Fruit fly (Drosophila melanogaster): ENCODE measurements around the gene Mnr.

The Mnr gene

dm6 chrX:21306485-21307142 is 25.6 kb upstream of the Mnr start, which contains the start of gene Abca3 (continued):
- TF ChIP-seq jing (GFP tag; optimal IDR thresholded peaks at IDR 0.05) (no peak), CG9797 (GFP tag; optimal IDR thresholded peaks at IDR 0.05) (no peak), CG14050 (GFP tag; IDR thresholded peaks at IDR 0.05) (peak; percentile 49; the same call in 1 of the 3 replicates), CG42726 (GFP tag; IDR thresholded peaks at IDR 0.05; ENCODE audit: partially characterized antibody) (no peak), dmrt99B (tag; optimal IDR thresholded peaks at IDR 0.05) (no peak), gcm2 (GFP tag; optimal IDR thresholded peaks at IDR 0.05) (no peak), CG4404 (GFP tag; IDR thresholded peaks at IDR 0.05) (peak; percentile 41; the same call in 1 of the 2 replicates), CG4617 (GFP tag; optimal IDR thresholded peaks at IDR 0.05; ENCODE audit: borderline replicate concordance) (peak; percentile 12), gt (GFP tag; IDR thresholded peaks at IDR 0.05) (no peak), CG8290 (GFP tag; optimal IDR thresholded peaks at IDR 0.05) (peak; percentile 45), CG8290 (tag; optimal IDR thresholded peaks at IDR 0.05) (peak in 1 of 2 experiments; percentile 29), CG2120 (GFP tag; optimal IDR thresholded peaks at IDR 0.05) (peak; percentile 83), peb (GFP tag; IDR thresholded peaks at IDR 0.05) (no peak), bigmax (GFP tag; optimal IDR thresholded peaks at IDR 0.05) (no peak), wdn (GFP tag; IDR thresholded peaks at IDR 0.05) (peak; percentile 54), CG31224 (GFP tag; IDR thresholded peaks at IDR 0.05) (0 out of 2 replicates have a peak, but pooled peaks have one; percentile 12), ap (GFP tag; IDR thresholded peaks at IDR 0.05) (no peak), bab2 (GFP tag; optimal IDR thresholded peaks at IDR 0.05) (peak; percentile 2), CG43689 (GFP tag; IDR thresholded peaks at IDR 0.05) (no peak), CG12071 (GFP tag; optimal IDR thresholded peaks at IDR 0.05) (peak; percentile 42), CG3163 (GFP tag; optimal IDR thresholded peaks at IDR 0.05) (peak; percentile 87), CG6765 (GFP tag; optimal IDR thresholded peaks at IDR 0.05) (peak; percentile 50), Taf1 (GFP tag; IDR thresholded peaks at IDR 0.05) (0 out of 2 replicates have a peak, but pooled peaks have one; percentile 19), Bgb (GFP tag; IDR thresholded peaks at IDR 0.05; ENCODE audit: partially characterized antibody) (no peak), ara (GFP tag; IDR thresholded peaks at IDR 0.05) (no peak; the same call in 1 of the 2 replicates), prd (optimal IDR thresholded peaks at IDR 0.05) (no peak), prd (GFP tag; IDR thresholded peaks at IDR 0.05) (peak; percentile 70; the same call in 2 of the 3 replicates), CG10321 (GFP tag; IDR thresholded peaks at IDR 0.05) (no peak), zfh2 (GFP tag; optimal IDR thresholded peaks at IDR 0.05) (peak; percentile 60), ems (GFP tag; optimal IDR thresholded peaks at IDR 0.05) (peak; percentile 32), so (GFP tag; IDR thresholded peaks at IDR 0.05) (no peak), fd64A (GFP tag; optimal IDR thresholded peaks at IDR 0.05) (no peak), mld (GFP tag; IDR thresholded peaks at IDR 0.05; ENCODE audit: partially characterized antibody) (no peak), vfl (GFP tag; optimal IDR thresholded peaks at IDR 0.05) (peak; percentile 53), ind (GFP tag; optimal IDR thresholded peaks at IDR 0.05) (peak; percentile 59), Eip74EF (GFP tag; optimal IDR thresholded peaks at IDR 0.05) (peak in 1 of 2 experiments; percentile 17), Atf6 (GFP tag; IDR thresholded peaks at IDR 0.05) (peak; percentile 75; the same call in 1 of the 2 replicates), Stat92E (GFP tag; optimal IDR thresholded peaks at IDR 0.05) (peak in 1 of 3 experiments; percentile 24), bowl (GFP tag; IDR thresholded peaks at IDR 0.05) (no peak), CG10565 (GFP tag; optimal IDR thresholded peaks at IDR 0.05) (no peak), CG1602 (GFP tag; optimal IDR thresholded peaks at IDR 0.05) (peak; percentile 23), Xbp1 (GFP tag; optimal IDR thresholded peaks at IDR 0.05) (peak; percentile 55), CG18476 (GFP tag; optimal IDR thresholded peaks at IDR 0.05) (peak; percentile 3), chinmo (GFP tag; IDR thresholded peaks at IDR 0.05; ENCODE audit: partially characterized antibody) (no peak), ci (GFP tag; IDR thresholded peaks at IDR 0.05) (no peak), CG32532 (GFP tag; IDR thresholded peaks at IDR 0.05) (peak; percentile 80; the same call in 1 of the 2 replicates), ttk (GFP tag; IDR thresholded peaks at IDR 0.05) (no peak), CG16863 (GFP tag; optimal IDR thresholded peaks at IDR 0.05) (peak; percentile 29), CG11398 (GFP tag; optimal IDR thresholded peaks at IDR 0.05) (no peak), Ets97D (GFP tag; optimal IDR thresholded peaks at IDR 0.05) (no peak)

All from whole organism, embryonic.